Fruit fly (Drosophila melanogaster): Measurements from ENCODE around the gene CG32333.

The CG32333 gene

DNA sequence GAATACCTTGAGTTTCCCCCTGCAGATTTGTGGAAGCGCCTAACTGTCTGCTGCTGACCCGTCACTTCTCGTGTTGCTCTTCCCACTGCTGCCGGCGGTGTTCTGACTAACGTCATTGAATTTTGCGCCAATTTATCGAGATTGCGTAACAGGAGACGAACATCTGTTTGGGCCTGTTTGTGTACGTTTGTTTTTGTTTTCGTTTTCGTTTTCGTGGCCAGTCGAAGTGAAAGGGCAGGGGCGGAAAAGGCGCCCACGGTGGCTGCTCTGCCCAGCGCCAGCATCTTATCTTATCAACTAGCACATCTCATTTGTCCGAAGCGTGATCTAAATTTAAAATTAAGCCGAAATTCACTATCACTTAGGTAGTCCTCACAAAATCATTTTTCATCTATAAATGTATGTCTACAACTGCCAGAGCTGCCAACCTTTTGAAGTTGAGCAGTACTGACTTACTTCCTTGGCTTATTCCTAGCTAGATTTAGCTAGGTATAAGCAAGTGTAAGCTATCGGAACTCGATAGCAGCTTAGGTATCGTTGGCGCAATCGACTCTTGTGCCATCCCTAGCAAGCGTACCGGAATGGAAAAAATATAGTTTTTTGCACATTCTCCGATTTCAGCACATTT lies 31.4 kb downstream of the CG32333 start, which contains the start of the genes Ctr9 and Nt5a:
Gene Ctr9, plus strand, starts transcription at position 220 of the 628 bp plus-strand sequence.
Gene Nt5a, minus strand, starts transcription at position 414 of the 628 bp plus-strand sequence.
- no peak for TF ChIP-seq Met (GFP tag; optimal IDR thresholded peaks at IDR 0.05)
- peak; percentile 68 for TF ChIP-seq Blimp-1 (GFP tag; optimal IDR thresholded peaks at IDR 0.05)
- TF ChIP-seq svp (GFP tag), result peak; percentile 42
- TF ChIP-seq CG6163 (GFP tag; IDR thresholded peaks at IDR 0.05), result 0 out of 3 replicates have a peak, but pooled peaks have one; percentile 32
- TF ChIP-seq CG31627 (GFP tag; optimal IDR thresholded peaks at IDR 0.05), result peak; percentile 50
- TF ChIP-seq esn (GFP tag; optimal IDR thresholded peaks at IDR 0.05), result peak; percentile 56
- TF ChIP-seq CG3032 (tag; optimal IDR thresholded peaks at IDR 0.05), result peak; percentile 50
- peak; percentile 100 for TF ChIP-seq vri (GFP tag; optimal IDR thresholded peaks at IDR 0.05)
- TF ChIP-seq Gug (GFP tag; IDR thresholded peaks at IDR 0.05), result no peak
- TF ChIP-seq Sox15 (GFP tag; optimal IDR thresholded peaks at IDR 0.05), result no peak
- no peak for TF ChIP-seq achi (GFP tag; optimal IDR thresholded peaks at IDR 0.05)

DNA sequence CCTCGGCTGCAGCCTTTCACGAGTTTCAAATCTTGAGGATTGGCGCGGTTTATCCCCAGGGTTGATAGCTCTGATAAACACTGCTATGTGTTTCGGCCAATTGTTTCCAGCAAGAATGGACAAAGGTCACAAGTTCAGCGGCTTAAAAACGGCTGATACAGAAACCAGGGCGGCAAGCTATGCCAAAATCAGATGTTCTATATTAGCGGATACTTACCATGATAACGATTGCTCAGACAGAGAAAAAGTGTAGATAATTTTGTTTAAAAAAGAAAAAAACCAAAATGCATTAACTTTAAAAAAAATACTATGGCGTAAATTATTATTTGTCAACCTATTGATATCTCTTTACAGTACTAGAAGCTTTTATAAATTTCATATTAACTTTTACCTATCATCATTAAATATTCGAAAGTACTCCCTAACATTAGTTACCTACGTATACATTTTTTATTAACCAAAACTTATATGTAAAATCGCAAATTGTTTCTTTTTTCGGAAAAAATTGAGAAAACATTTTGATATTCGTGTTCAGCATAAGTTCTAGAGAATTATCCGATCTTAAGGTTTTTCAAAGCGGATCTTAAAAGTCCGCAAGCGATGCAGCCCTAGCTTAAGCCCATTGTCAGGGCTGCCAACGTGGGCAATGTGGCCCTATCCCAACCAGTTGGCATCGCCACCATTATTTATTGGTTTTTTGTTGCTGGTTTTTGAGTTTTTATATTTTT lies 37.4 kb downstream of the CG32333 start, which contains the start of the genes sturkopf and Herc4:
Gene sturkopf, minus strand, starts transcription at position 339 of the 728 bp plus-strand sequence.
Gene Herc4, plus strand, starts transcription at position 658 of the 728 bp plus-strand sequence.
- TF ChIP-seq Sox15 (GFP tag; optimal IDR thresholded peaks at IDR 0.05), result peak; percentile 76
- peak; percentile 83 for TF ChIP-seq Hr39 (GFP tag; optimal IDR thresholded peaks at IDR 0.05)
- peak; percentile 93 for TF ChIP-seq esn (GFP tag; optimal IDR thresholded peaks at IDR 0.05)
- TF ChIP-seq fd59A (GFP tag; optimal IDR thresholded peaks at IDR 0.05), result peak; percentile 71
- TF ChIP-seq Lpt (GFP tag; optimal IDR thresholded peaks at IDR 0.05), result peak; percentile 64
- TF ChIP-seq CG11294 (GFP tag; IDR thresholded peaks at IDR 0.05), result no peak
- peak; percentile 59; the same call in 2 of the 3 replicates for TF ChIP-seq eg (GFP tag; IDR thresholded peaks at IDR 0.05)
- no peak for TF ChIP-seq Hr38 (GFP tag; optimal IDR thresholded peaks at IDR 0.05)
- TF ChIP-seq Hr4 (GFP tag; optimal IDR thresholded peaks at IDR 0.05), result no peak
- TF ChIP-seq CG6808 (GFP tag; optimal IDR thresholded peaks at IDR 0.05), result no peak
- TF ChIP-seq fd85E (GFP tag; optimal IDR thresholded peaks at IDR 0.05), result no peak
- no peak for TF ChIP-seq CG3919 (GFP tag; optimal IDR thresholded peaks at IDR 0.05)
- TF ChIP-seq Eip78C (GFP tag), result peak; percentile 93
- peak; percentile 21 for TF ChIP-seq spab (GFP tag; optimal IDR thresholded peaks at IDR 0.05)
- TF ChIP-seq CG7368 (GFP tag; optimal IDR thresholded peaks at IDR 0.05), result no peak
- TF ChIP-seq Blimp-1 (GFP tag; optimal IDR thresholded peaks at IDR 0.05), result peak; percentile 45
- TF ChIP-seq Sox14 (GFP tag; optimal IDR thresholded peaks at IDR 0.05), result peak; percentile 88
- peak; percentile 41 for TF ChIP-seq CG11902 (GFP tag; optimal IDR thresholded peaks at IDR 0.05)
- TF ChIP-seq CG8632 (GFP tag; optimal IDR thresholded peaks at IDR 0.05), result peak; percentile 78
- TF ChIP-seq topi (GFP tag; optimal IDR thresholded peaks at IDR 0.05), result peak; percentile 79
- TF ChIP-seq CG16779 (tag; optimal IDR thresholded peaks at IDR 0.05), result no peak
- peak; percentile 54 for TF ChIP-seq Ets96B (tag; optimal IDR thresholded peaks at IDR 0.05)
- TF ChIP-seq vri (GFP tag; optimal IDR thresholded peaks at IDR 0.05), result peak; percentile 40
- peak; percentile 85 for TF ChIP-seq CG6792 (GFP tag; optimal IDR thresholded peaks at IDR 0.05)
- peak; percentile 34; the same call in 1 of the 2 replicates for TF ChIP-seq Gug (GFP tag; IDR thresholded peaks at IDR 0.05)
- TF ChIP-seq CG6276 (GFP tag; optimal IDR thresholded peaks at IDR 0.05), result no peak
- TF ChIP-seq CG11762 (GFP tag; optimal IDR thresholded peaks at IDR 0.05; ENCODE audit: insufficient read depth), result peak; percentile 57
- TF ChIP-seq achi (GFP tag; optimal IDR thresholded peaks at IDR 0.05), result peak; percentile 68
- TF ChIP-seq OdsH (GFP tag; optimal IDR thresholded peaks at IDR 0.05), result peak; percentile 76
- TF ChIP-seq CG1621 (tag; optimal IDR thresholded peaks at IDR 0.05), result peak; percentile 38
- TF ChIP-seq CG8119 (GFP tag; IDR thresholded peaks at IDR 0.05), result peak; percentile 45
- peak; percentile 85 for TF ChIP-seq CG31627 (GFP tag; optimal IDR thresholded peaks at IDR 0.05)
- TF ChIP-seq svp (GFP tag), result peak; percentile 97
- no peak for TF ChIP-seq Sox102F (GFP tag; optimal IDR thresholded peaks at IDR 0.05)
- TF ChIP-seq CG10631 (GFP tag; optimal IDR thresholded peaks at IDR 0.05), result peak; percentile 96
- TF ChIP-seq acj6 (GFP tag; optimal IDR thresholded peaks at IDR 0.05), result peak; percentile 82
- peak; percentile 55 for TF ChIP-seq CG8319 (GFP tag; optimal IDR thresholded peaks at IDR 0.05)
- peak; percentile 75 for TF ChIP-seq net (GFP tag; optimal IDR thresholded peaks at IDR 0.05)
- TF ChIP-seq lz (GFP tag; optimal IDR thresholded peaks at IDR 0.05), result peak; percentile 92
- TF ChIP-seq CG6854 (GFP tag; optimal IDR thresholded peaks at IDR 0.05), result peak; percentile 45
- TF ChIP-seq ss (GFP tag; optimal IDR thresholded peaks at IDR 0.05), result peak; percentile 40 to 75
- TF ChIP-seq CG10669 (GFP tag; optimal IDR thresholded peaks at IDR 0.05), result no peak
- peak; percentile 81 for TF ChIP-seq pdm3 (GFP tag; optimal IDR thresholded peaks at IDR 0.05)
